Fruit fly (Drosophila melanogaster) whole organism, wandering third instar larva: ENCODE results near the gene Ucp4A.

Experiments used
- GATAd ChIP-seq: sonication (Bioruptor generic); optimal IDR thresholded peaks from 2 replicates; lab custom pipeline; 2016; ENCODE audit warnings: missing biosample characterization, missing genetic modification characterization
- HLH106 ChIP-seq: fragments of 200-800 bp; optimal IDR thresholded peaks from 3 replicates; lab custom pipeline; 2019; ENCODE audit warnings: missing biosample characterization, mild to moderate bottlenecking, missing genetic modification characterization, moderate library complexity
- Hnf4 ChIP-seq: fragments of 200-800 bp; sonication (Bioruptor generic); optimal IDR thresholded peaks from 2 replicates; lab custom pipeline; 2016; ENCODE audit warnings: missing biosample characterization, mild to moderate bottlenecking, missing genetic modification characterization
- Jra ChIP-seq: sonication (Bioruptor generic); optimal IDR thresholded peaks from 2 replicates; lab custom pipeline; 2016; ENCODE audit warnings: missing biosample characterization, missing genetic modification characterization
- Myc ChIP-seq: fragments of >200 bp; optimal IDR thresholded peaks from 2 replicates; lab custom pipeline; 2017
- OdsH ChIP-seq: fragments of 200-800 bp; sonication (Bioruptor generic); optimal IDR thresholded peaks from 2 replicates; lab custom pipeline; 2016; ENCODE audit warnings: missing biosample characterization, mild to moderate bottlenecking, missing genetic modification characterization
- dl ChIP-seq, 2 experiments: fragments of 175-275, 200-275 bp in 1 of 2; fragments of 200-275 bp in 1 of 2; sonication (Bioruptor generic); optimal IDR thresholded peaks; lab custom pipeline; 2018; ENCODE audit warnings: mild to moderate bottlenecking in 2 of 2, missing biosample characterization in 2 of 2, missing genetic modification characterization in 2 of 2, moderate library complexity in 2 of 2; ENCODE audit not compliant: partially characterized antibody in 2 of 2, insufficient read depth in 1 of 2
- lola ChIP-seq: fragments of >200 bp; optimal IDR thresholded peaks from 2 replicates; lab custom pipeline; 2017; ENCODE audit warnings: missing biosample characterization, missing genetic modification characterization
- psq ChIP-seq: fragments of 200-800 bp; sonication (Bioruptor generic); optimal IDR thresholded peaks from 3 replicates; lab custom pipeline; 2017; ENCODE audit warnings: missing biosample characterization, mild to moderate bottlenecking, missing genetic modification characterization, moderate library complexity
- usp ChIP-seq: fragments of >200 bp; optimal IDR thresholded peaks from 2 replicates; lab custom pipeline; 2017; ENCODE audit warnings: missing biosample characterization, missing genetic modification characterization
- woc ChIP-seq: sonication (Bioruptor generic); optimal IDR thresholded peaks from 2 replicates; lab custom pipeline; 2016; ENCODE audit warnings: missing biosample characterization, mild to moderate bottlenecking, missing genetic modification characterization

- TF ChIP-seq psq (GFP tag; lab: Kevin White, UChicago) = peak; percentile 74
- TF ChIP-seq dl (GFP tag; optimal IDR thresholded peaks at IDR 0.05; lab: Kevin White, UChicago; ENCODE audit: insufficient read depth in 1 of 2, partially characterized antibody in 2 of 2) = no peak
- TF ChIP-seq Myc (lab: Kevin White, UChicago) = no peak
- no peak for TF ChIP-seq Jra (GFP tag; lab: Kevin White, UChicago)
- peak; percentile 68 for TF ChIP-seq woc
- no peak for TF ChIP-seq usp (GFP tag; lab: Kevin White, UChicago)
- no peak for TF ChIP-seq GATAd (GFP tag; lab: Kevin White, UChicago)
- TF ChIP-seq OdsH (GFP tag; lab: Kevin White, UChicago) = peak; percentile 95
- peak; percentile 59 for TF ChIP-seq Hnf4 (GFP tag; lab: Kevin White, UChicago)
- peak; percentile 70 for TF ChIP-seq HLH106 (tag; lab: Kevin White, UChicago)
- no peak for TF ChIP-seq lola (GFP tag; lab: Kevin White, UChicago)
Observed at dm6 chrX:17802353-17803121, 42.2 kb upstream of the Ucp4A start.
